Worm (Caenorhabditis elegans) whole organism, midembryonic: ENCODE measurements around the gene oac-50.

ENCODE experiments used
- flt-1 ChIP-seq: fragments of 200-800 bp; sonication (Bioruptor generic); IDR thresholded peaks from 2 replicates; pipeline ENCODE4 v1.3.6; 2022; ENCODE audit warnings: missing genetic modification characterization, missing compliant biosample characterization
- ztf-29 ChIP-seq: fragments of 200-800 bp; sonication (Bioruptor generic); IDR thresholded peaks from 2 replicates; pipeline ENCODE4 v1.3.6; 2022; ENCODE audit warnings: missing genetic modification reagents, missing genetic modification characterization, missing compliant biosample characterization

DNA sequence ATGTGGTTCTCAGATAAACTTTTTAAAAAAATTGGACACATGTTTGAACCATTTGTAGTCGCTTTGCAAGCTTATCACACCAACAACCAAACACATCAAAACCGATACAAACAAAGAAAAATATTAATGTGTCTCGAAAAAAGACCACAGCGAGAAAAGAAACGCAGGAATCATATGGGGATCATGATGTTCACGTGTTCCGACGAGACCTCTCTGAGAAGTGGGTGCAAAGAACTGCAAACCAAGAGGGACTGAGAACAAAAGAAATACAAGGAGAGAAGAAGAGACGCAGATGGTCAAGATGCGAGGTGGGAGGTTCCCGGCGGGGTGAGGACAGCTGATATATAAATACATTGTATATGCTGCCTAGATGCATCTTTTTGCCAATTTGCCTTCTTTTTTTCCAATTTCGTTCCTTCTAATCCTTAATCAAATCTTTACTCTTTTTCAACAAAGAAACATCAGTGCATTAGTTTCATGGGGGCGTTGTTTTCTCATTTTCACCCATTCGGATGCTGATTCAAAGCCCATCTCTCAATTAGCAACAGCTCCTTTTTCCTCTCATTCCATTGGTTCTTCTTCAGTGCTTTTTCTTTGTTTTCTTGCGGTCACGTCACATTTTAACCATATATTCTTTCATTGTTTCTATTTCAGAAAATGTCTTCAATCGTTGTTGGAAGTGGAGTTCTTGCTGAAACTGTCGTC lies 22.4 kb upstream of the oac-50 start, which contains the start of gene F21C10.10:
- TF ChIP-seq ztf-29 (GFP tag; lab: Robert Waterston, UW) (no peak), flt-1 (GFP tag; lab: Robert Waterston, UW) (0 out of 2 replicates have a peak, but pooled peaks have one; percentile 8)
